Fruit fly (Drosophila melanogaster): ENCODE results near the gene CG10428.
A peak's percentile ranks its signal among the peaks of the same experiment; 100 is the strongest.

CG10428 gene

DNA sequence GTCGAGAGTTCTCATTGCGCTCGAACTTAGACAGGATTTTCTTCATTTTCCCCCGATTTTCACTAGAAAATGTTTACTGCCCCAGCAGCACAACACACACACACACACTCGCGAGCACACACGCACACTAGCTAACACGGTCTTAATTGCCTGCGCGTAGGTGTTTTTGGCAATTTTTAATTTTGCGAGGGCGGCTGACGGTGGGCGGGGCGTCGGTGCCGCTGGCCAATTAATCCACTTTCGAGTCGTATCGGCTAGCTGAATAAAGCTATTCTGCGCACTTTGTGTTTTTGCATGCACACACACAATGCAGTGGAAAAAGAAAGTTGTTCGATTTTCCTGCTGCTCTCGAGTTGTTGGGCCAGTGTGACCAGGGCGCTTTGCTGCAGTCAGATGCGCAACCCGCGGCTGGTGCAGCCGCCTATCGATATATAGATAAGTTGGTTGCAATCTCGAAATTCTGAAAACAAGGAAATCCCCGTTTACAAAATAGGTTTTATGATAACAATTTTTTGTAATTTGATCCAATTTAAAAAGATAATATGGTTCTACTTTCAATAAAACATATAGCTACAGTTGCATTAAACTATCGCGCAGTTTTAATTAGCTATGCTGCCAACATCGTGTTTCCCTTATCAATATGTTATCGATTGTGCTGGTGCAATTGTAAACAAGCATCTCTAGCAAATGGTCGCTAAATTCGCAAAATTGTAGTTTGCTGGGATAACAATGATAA, 19.9 kb downstream of the CG10428 start, which contains the start of the genes Nak and Tango6 (continued):
- TF ChIP-seq CG17186 (GFP tag; optimal IDR thresholded peaks at IDR 0.05) (peak; percentile 97), CG30020 (tag; optimal IDR thresholded peaks at IDR 0.05) (peak; percentile 77), CG9876 (GFP tag; optimal IDR thresholded peaks at IDR 0.05) (peak; percentile 3), CG12744 (GFP tag; optimal IDR thresholded peaks at IDR 0.05) (no peak), trem (tag; optimal IDR thresholded peaks at IDR 0.05) (peak; percentile 85), CG4617 (GFP tag; optimal IDR thresholded peaks at IDR 0.05; ENCODE audit: borderline replicate concordance) (peak; percentile 77), CG14050 (GFP tag; IDR thresholded peaks at IDR 0.05) (no peak), CG3163 (GFP tag; optimal IDR thresholded peaks at IDR 0.05) (peak; percentile 4), CG6683 (GFP tag; optimal IDR thresholded peaks at IDR 0.05) (no peak), Hr3 (GFP tag; optimal IDR thresholded peaks at IDR 0.05) (peak; percentile 41), CG6175 (GFP tag; IDR thresholded peaks at IDR 0.05) (no peak), CG7745 (tag; optimal IDR thresholded peaks at IDR 0.05) (no peak), CG16815 (GFP tag; optimal IDR thresholded peaks at IDR 0.05) (no peak), gt (GFP tag; IDR thresholded peaks at IDR 0.05) (no peak), CG12219 (GFP tag; optimal IDR thresholded peaks at IDR 0.05) (no peak), cas (GFP tag; IDR thresholded peaks at IDR 0.05) (no peak), Asciz (GFP tag; optimal IDR thresholded peaks at IDR 0.05) (no peak), dpn (GFP tag; optimal IDR thresholded peaks at IDR 0.05) (peak; percentile 10 to 34), Six4 (GFP tag; optimal IDR thresholded peaks at IDR 0.05) (no peak), Ssrp (tag; optimal IDR thresholded peaks at IDR 0.05) (no peak), Atf-2 (GFP tag; optimal IDR thresholded peaks at IDR 0.05) (peak; percentile 44), jing (GFP tag; optimal IDR thresholded peaks at IDR 0.05) (no peak), salm (tag; optimal IDR thresholded peaks at IDR 0.05) (no peak), stc (GFP tag; IDR thresholded peaks at IDR 0.05) (no peak), CG32767 (GFP tag; IDR thresholded peaks at IDR 0.05) (no peak), CG7987 (GFP tag; optimal IDR thresholded peaks at IDR 0.05) (peak; percentile 8), CG1602 (GFP tag; optimal IDR thresholded peaks at IDR 0.05) (peak; percentile 11), CG2120 (GFP tag; optimal IDR thresholded peaks at IDR 0.05) (peak; percentile 58), dmrt11E (tag; optimal IDR thresholded peaks at IDR 0.05) (peak; percentile 28), tll (GFP tag; optimal IDR thresholded peaks at IDR 0.05) (peak; percentile 49 to 87), Mes4 (GFP tag; optimal IDR thresholded peaks at IDR 0.05) (no peak), CG6765 (GFP tag; optimal IDR thresholded peaks at IDR 0.05) (no peak), CG30403 (GFP tag; optimal IDR thresholded peaks at IDR 0.05) (peak; percentile 46), unpg (GFP tag; optimal IDR thresholded peaks at IDR 0.05) (peak; percentile 11), Sry-β (GFP tag; optimal IDR thresholded peaks at IDR 0.05) (peak; percentile 83), ken (GFP tag; IDR thresholded peaks at IDR 0.05) (no peak), dimm (GFP tag; IDR thresholded peaks at IDR 0.05) (no peak), Oaz (GFP tag; IDR thresholded peaks at IDR 0.05) (no peak), Chrac-16 (GFP tag; optimal IDR thresholded peaks at IDR 0.05) (peak; percentile 14), CG5953 (GFP tag; IDR thresholded peaks at IDR 0.05) (no peak), Rx (GFP tag; IDR thresholded peaks at IDR 0.05) (no peak), kni (GFP tag; optimal IDR thresholded peaks at IDR 0.05) (no peak), bbx (GFP tag; IDR thresholded peaks at IDR 0.05; ENCODE audit: partially characterized antibody) (peak; percentile 83), CG11560 (tag; IDR thresholded peaks at IDR 0.05) (no peak), CG15479 (GFP tag; optimal IDR thresholded peaks at IDR 0.05) (peak; percentile 97), h (optimal IDR thresholded peaks at IDR 0.05) (no peak), nerfin-1 (tag; optimal IDR thresholded peaks at IDR 0.05) (peak; percentile 4), CG1792 (GFP tag; optimal IDR thresholded peaks at IDR 0.05) (peak; percentile 41), Max (GFP tag; optimal IDR thresholded peaks at IDR 0.05) (peak; percentile 63), mam (GFP tag; optimal IDR thresholded peaks at IDR 0.05) (peak; percentile 52)
